Worm (Caenorhabditis elegans) whole organism, midembryonic: ENCODE results near the gene pps-1.
A peak's percentile ranks its signal among the peaks of the same experiment; 100 is the strongest.

ENCODE experiments used
- T22C8.4 ChIP-seq: fragments of 200-800 bp; sonication (Bioruptor generic); IDR thresholded peaks from 2 replicates; pipeline ENCODE4 v1.3.6; 2022; ENCODE audit warnings: missing genetic modification characterization, missing compliant biosample characterization
- cog-1 ChIP-seq: sonication (generic microtip); optimal IDR thresholded peaks from 2 replicates; lab custom pipeline; 2016; ENCODE audit warnings: missing genetic modification characterization, missing compliant biosample characterization
- flt-1 ChIP-seq: fragments of 200-800 bp; sonication (Bioruptor generic); IDR thresholded peaks from 2 replicates; pipeline ENCODE4 v1.3.6; 2022; ENCODE audit warnings: missing genetic modification characterization, missing compliant biosample characterization
- klf-2 ChIP-seq: fragments of 200-800 bp; sonication (Bioruptor generic); conservative IDR thresholded peaks from 2 replicates; pipeline ENCODE4 v1.3.6; 2022; ENCODE audit warnings: missing genetic modification reagents, missing genetic modification characterization, missing compliant biosample characterization
- med-1 ChIP-seq: sonication (generic microtip); optimal IDR thresholded peaks from 2 replicates; lab custom pipeline; 2017; ENCODE audit warnings: missing genetic modification characterization, mild to moderate bottlenecking, missing compliant biosample characterization, antibody characterized with exemption, missing genetic modification reagents; ENCODE audit not compliant: insufficient read depth
- ref-1 ChIP-seq: fragments of 200-800 bp; sonication (Bioruptor generic); conservative IDR thresholded peaks from 2 replicates; pipeline ENCODE4 v1.3.6; 2022; ENCODE audit warnings: missing genetic modification reagents, missing genetic modification characterization, missing compliant biosample characterization
- tab-1 ChIP-seq: fragments of 200-800 bp; sonication (Bioruptor generic); IDR thresholded peaks from 2 replicates; pipeline ENCODE4 v1.3.6; 2022; ENCODE audit warnings: missing genetic modification characterization, missing compliant biosample characterization
- ztf-23 ChIP-seq: fragments of 200-800 bp; sonication (Bioruptor generic); IDR thresholded peaks from 2 replicates; pipeline ENCODE4 v1.3.6; 2022; ENCODE audit warnings: missing genetic modification reagents, missing genetic modification characterization, missing compliant biosample characterization
- ztf-29 ChIP-seq: fragments of 200-800 bp; sonication (Bioruptor generic); IDR thresholded peaks from 2 replicates; pipeline ENCODE4 v1.3.6; 2022; ENCODE audit warnings: missing genetic modification reagents, missing genetic modification characterization, missing compliant biosample characterization

pps-1 gene

ce11 chrIV:10161706-10162105 lies at the start of gene pps-1:
Gene pps-1, plus strand, starts transcription at chrIV:10162006.
- no peak for TF ChIP-seq cog-1 (tag; lab: Kevin White, UChicago)
- TF ChIP-seq ztf-29 (GFP tag; lab: Robert Waterston, UW), result no peak
- TF ChIP-seq flt-1, result no peak
- TF ChIP-seq klf-2 (GFP tag; lab: Robert Waterston, UW), result no peak
- TF ChIP-seq med-1 (GFP tag; lab: Kevin White, UChicago), result no peak
- no peak for TF ChIP-seq ref-1 (GFP tag; lab: Robert Waterston, UW)
- TF ChIP-seq ztf-23 (GFP tag; lab: Robert Waterston, UW), result no peak
- TF ChIP-seq tab-1 (GFP tag; lab: Robert Waterston, UW), result no peak
- TF ChIP-seq T22C8.4 (GFP tag; lab: Robert Waterston, UW), result no peak

ce11 chrIV:10112570-10112969 lies 49.2 kb upstream of the pps-1 start, which contains the start of gene nsph-3.2:
Gene nsph-3.2, plus strand, starts transcription at chrIV:10112870.
- TF ChIP-seq tab-1 (GFP tag; lab: Robert Waterston, UW) (no peak), ztf-23 (GFP tag; lab: Robert Waterston, UW) (no peak), med-1 (GFP tag; lab: Kevin White, UChicago) (no peak), klf-2 (GFP tag; lab: Robert Waterston, UW) (no peak), T22C8.4 (GFP tag; lab: Robert Waterston, UW) (no peak), ztf-29 (GFP tag; lab: Robert Waterston, UW) (no peak)

- TF ChIP-seq med-1 (GFP tag; lab: Kevin White, UChicago) (no peak), tab-1 (GFP tag; lab: Robert Waterston, UW) (no peak), ref-1 (GFP tag; lab: Robert Waterston, UW) (no peak), klf-2 (GFP tag; lab: Robert Waterston, UW) (no peak), ztf-29 (GFP tag; lab: Robert Waterston, UW) (no peak), T22C8.4 (GFP tag; lab: Robert Waterston, UW) (no peak), cog-1 (tag; lab: Kevin White, UChicago) (no peak), flt-1 (no peak), ztf-23 (GFP tag; lab: Robert Waterston, UW) (no peak)
Measured at ce11 chrIV:10115142-10115541, 46.7 kb upstream of the pps-1 start, which contains the start of gene C04G2.10. Gene C04G2.10, plus strand, starts transcription at chrIV:10115442.

- TF ChIP-seq med-1 (GFP tag; lab: Kevin White, UChicago) (no peak), tab-1 (GFP tag; lab: Robert Waterston, UW) (no peak), ztf-29 (GFP tag; lab: Robert Waterston, UW) (no peak), klf-2 (GFP tag; lab: Robert Waterston, UW) (no peak), flt-1 (no peak), T22C8.4 (GFP tag; lab: Robert Waterston, UW) (no peak), ztf-23 (GFP tag; lab: Robert Waterston, UW) (no peak), ref-1 (GFP tag; lab: Robert Waterston, UW) (no peak), cog-1 (tag; lab: Kevin White, UChicago) (no peak)
Measured at ce11 chrIV:10116765-10117164, 45.0 kb upstream of the pps-1 start.

- TF ChIP-seq med-1 (GFP tag; lab: Kevin White, UChicago), result no peak
- TF ChIP-seq ztf-29 (GFP tag; lab: Robert Waterston, UW), result no peak
- TF ChIP-seq ref-1 (GFP tag; lab: Robert Waterston, UW), result no peak
- no peak for TF ChIP-seq T22C8.4 (GFP tag; lab: Robert Waterston, UW)
- no peak for TF ChIP-seq flt-1
- no peak for TF ChIP-seq tab-1 (GFP tag; lab: Robert Waterston, UW)
- TF ChIP-seq klf-2 (GFP tag; lab: Robert Waterston, UW), result no peak
- TF ChIP-seq cog-1 (tag; lab: Kevin White, UChicago), result no peak
- no peak for TF ChIP-seq ztf-23 (GFP tag; lab: Robert Waterston, UW)
Measured at ce11 chrIV:10122205-10122604, 39.6 kb upstream of the pps-1 start, which contains the start of gene irld-21. Gene irld-21, minus strand, starts transcription at chrIV:10122305.

ce11 chrIV:10126544-10126943 lies 35.3 kb upstream of the pps-1 start, which contains the start of gene ctf-18:
Gene ctf-18, minus strand, starts transcription at chrIV:10126644.
- TF ChIP-seq ztf-23 (GFP tag; lab: Robert Waterston, UW) (no peak), flt-1 (no peak), cog-1 (tag; lab: Kevin White, UChicago) (no peak), klf-2 (GFP tag; lab: Robert Waterston, UW) (no peak), ref-1 (GFP tag; lab: Robert Waterston, UW) (no peak), med-1 (GFP tag; lab: Kevin White, UChicago) (no peak), tab-1 (GFP tag; lab: Robert Waterston, UW) (no peak), ztf-29 (GFP tag; lab: Robert Waterston, UW) (no peak), T22C8.4 (GFP tag; lab: Robert Waterston, UW) (no peak)

- TF ChIP-seq T22C8.4 (GFP tag; lab: Robert Waterston, UW) (no peak), ztf-29 (GFP tag; lab: Robert Waterston, UW) (no peak), ref-1 (GFP tag; lab: Robert Waterston, UW) (no peak), cog-1 (tag; lab: Kevin White, UChicago) (no peak), tab-1 (GFP tag; lab: Robert Waterston, UW) (no peak), ztf-23 (GFP tag; lab: Robert Waterston, UW) (no peak)
Measured at ce11 chrIV:10128446-10128845, 33.4 kb upstream of the pps-1 start.

ce11 chrIV:10128906-10129386 lies 32.9 kb upstream of the pps-1 start, which contains the start of the genes gtbp-1 and K08F4.3:
Gene gtbp-1, minus strand, starts transcription at chrIV:10128956.
Gene K08F4.3, plus strand, starts transcription at chrIV:10129257.
- TF ChIP-seq ztf-23 (GFP tag; lab: Robert Waterston, UW), result peak; percentile 50; the same call in 1 of the 2 replicates
- no peak for TF ChIP-seq klf-2 (GFP tag; lab: Robert Waterston, UW)

ce11 chrIV:10129957-10130356 lies 31.8 kb upstream of the pps-1 start, which contains the start of gene glt-3:
Gene glt-3, plus strand, starts transcription at chrIV:10130257.
- TF ChIP-seq cog-1 (tag; lab: Kevin White, UChicago), result no peak
